Fruit fly (Drosophila melanogaster) Kc167 (cell line): ENCODE results near the gene CG31816.

Experiments used
- insv ChIP-seq: fragments of >200 bp; optimal IDR thresholded peaks from 3 replicates; lab custom pipeline; 2018; ENCODE audit warnings: missing external identifiers
- psq ChIP-seq: fragments of >200 bp; optimal IDR thresholded peaks from 2 replicates; lab custom pipeline; 2017; ENCODE audit warnings: missing external identifiers

DNA sequence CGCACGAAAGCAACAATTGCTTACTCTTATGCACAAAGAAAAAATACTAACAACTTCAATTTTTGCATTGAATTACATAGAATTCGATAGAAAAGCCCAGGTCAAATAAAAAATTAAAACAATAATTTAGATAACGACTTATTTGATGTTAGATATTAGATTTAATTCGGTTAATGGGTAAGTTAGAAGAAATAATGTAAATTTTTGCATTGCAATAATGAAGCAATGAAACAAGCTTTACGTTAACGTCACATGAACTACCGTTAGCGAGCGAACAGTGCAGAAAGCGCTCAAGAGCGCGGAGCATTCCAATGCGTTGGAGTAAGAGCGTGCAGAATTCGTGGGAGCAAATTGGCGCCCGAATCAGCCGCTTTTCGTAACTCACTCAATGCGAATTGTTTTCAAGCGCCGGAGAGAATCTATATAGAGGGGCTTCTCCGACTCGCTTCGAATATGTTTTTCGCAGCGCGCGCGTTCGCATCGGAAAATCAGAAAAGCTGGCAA, 2.3 kb downstream of the CG31816 start, which contains the start of gene mtgo:
- TF ChIP-seq psq (lab: Kevin White, UChicago), result no peak
- no peak for TF ChIP-seq insv (lab: Kevin White, UChicago)
